Fruit fly (Drosophila melanogaster): Measurements from ENCODE around the gene B4.

dm6 chr2L:13542476-13542875 is 6.7 kb downstream of the B4 start, which contains the start of gene CG9263:
- TF ChIP-seq CG34367 (tag; optimal IDR thresholded peaks at IDR 0.05), result no peak
- TF ChIP-seq EcR (GFP tag; optimal IDR thresholded peaks at IDR 0.05), result no peak
- TF ChIP-seq gl (tag; optimal IDR thresholded peaks at IDR 0.05), result no peak
- no peak for TF ChIP-seq CG9948 (tag; optimal IDR thresholded peaks at IDR 0.05)
- no peak for TF ChIP-seq Pif1A (GFP tag; optimal IDR thresholded peaks at IDR 0.05)
- TF ChIP-seq CG17806 (tag; optimal IDR thresholded peaks at IDR 0.05), result no peak
- no peak for TF ChIP-seq CG12605 (GFP tag; IDR thresholded peaks at IDR 0.05)
- no peak for TF ChIP-seq CG14655 (GFP tag; optimal IDR thresholded peaks at IDR 0.05)
- TF ChIP-seq Pif1B (GFP tag; optimal IDR thresholded peaks at IDR 0.05), result no peak
- TF ChIP-seq CG32121 (GFP tag; IDR thresholded peaks at IDR 0.05), result no peak
- TF ChIP-seq D1 (tag; optimal IDR thresholded peaks at IDR 0.05), result no peak
- no peak for TF ChIP-seq CG10348 (GFP tag; IDR thresholded peaks at IDR 0.05)

Data from whole organism, pupa.